Fruit fly (Drosophila melanogaster) whole organism, adult: Measurements from ENCODE around the gene Csk.

Experiments used
- CG11617 ChIP-seq: fragments of 200-800 bp; sonication (Bioruptor generic); optimal IDR thresholded peaks from 2 replicates; lab custom pipeline; 2017; ENCODE audit warnings: mild to moderate bottlenecking, missing biosample characterization, missing genetic modification reagents, missing genetic modification characterization
- CG12768 ChIP-seq: fragments of 200-800 bp; sonication (Bioruptor generic); optimal IDR thresholded peaks from 2 replicates; lab custom pipeline; 2017; ENCODE audit warnings: missing biosample characterization, missing genetic modification characterization, mild to moderate bottlenecking, moderate library complexity, missing genetic modification reagents
- CG14711 ChIP-seq: fragments of 200-800 bp; sonication (Bioruptor generic); optimal IDR thresholded peaks from 2 replicates; lab custom pipeline; 2018; ENCODE audit warnings: missing biosample characterization, mild to moderate bottlenecking, missing genetic modification characterization, moderate library complexity
- CG1620 ChIP-seq: fragments of 200-800 bp; sonication (Bioruptor generic); optimal IDR thresholded peaks from 2 replicates; lab custom pipeline; 2016; ENCODE audit warnings: missing biosample characterization, missing genetic modification characterization
- CG33017 ChIP-seq: fragments of 200-800 bp; sonication (Bioruptor generic); optimal IDR thresholded peaks from 2 replicates; lab custom pipeline; 2018; ENCODE audit warnings: missing biosample characterization, mild to moderate bottlenecking, missing genetic modification characterization, moderate library complexity
- CG5204 ChIP-seq: fragments of 200-800 bp; sonication (Bioruptor generic); optimal IDR thresholded peaks from 2 replicates; lab custom pipeline; 2016; ENCODE audit warnings: missing biosample characterization, missing genetic modification characterization
- CG7045 ChIP-seq: fragments of 200-800 bp; sonication (Bioruptor generic); optimal IDR thresholded peaks from 2 replicates; lab custom pipeline; 2017; ENCODE audit warnings: missing biosample characterization, mild to moderate bottlenecking, missing genetic modification characterization
- CG7101 ChIP-seq: fragments of 200-800 bp; sonication (Bioruptor generic); optimal IDR thresholded peaks from 2 replicates; lab custom pipeline; 2018; ENCODE audit warnings: missing biosample characterization, mild to moderate bottlenecking, missing genetic modification characterization, moderate library complexity
- Clk ChIP-seq: fragments of 200-800 bp; sonication (Bioruptor generic); optimal IDR thresholded peaks from 2 replicates; lab custom pipeline; 2017; ENCODE audit warnings: missing biosample characterization, missing genetic modification characterization
- Crg-1 ChIP-seq: fragments of 200-800 bp; sonication (Bioruptor generic); optimal IDR thresholded peaks from 2 replicates; lab custom pipeline; 2016; ENCODE audit warnings: missing biosample characterization, missing genetic modification characterization
- Hr96 ChIP-seq: fragments of 200-800 bp; sonication (Bioruptor generic); optimal IDR thresholded peaks from 2 replicates; lab custom pipeline; 2016; ENCODE audit warnings: missing biosample characterization, missing genetic modification characterization
- Mnt ChIP-seq: fragments of 200-800 bp; sonication (Bioruptor generic); optimal IDR thresholded peaks from 2 replicates; lab custom pipeline; 2016; ENCODE audit warnings: missing biosample characterization, mild to moderate bottlenecking, missing genetic modification characterization
- bab1 ChIP-seq: fragments of 200-800 bp; sonication (Bioruptor generic); optimal IDR thresholded peaks from 3 replicates; lab custom pipeline; 2019; ENCODE audit warnings: missing biosample characterization, mild to moderate bottlenecking, missing genetic modification characterization, moderate library complexity
- cic ChIP-seq: fragments of 200-800 bp; sonication (Bioruptor generic); optimal IDR thresholded peaks from 2 replicates; lab custom pipeline; 2017; ENCODE audit warnings: missing biosample characterization, mild to moderate bottlenecking, missing genetic modification characterization, moderate library complexity
- cnc ChIP-seq, 2 experiments: fragments of >200 bp; optimal IDR thresholded peaks; 2 replicates each; lab custom pipeline; 2017
- kay ChIP-seq: fragments of 200-800 bp; sonication (Bioruptor generic); peaks from one replicate; lab custom pipeline; 2016; ENCODE audit warnings: missing biosample characterization, missing genetic modification characterization, borderline replicate concordance
- ovo ChIP-seq: fragments of 200-800 bp; sonication (Bioruptor generic); optimal IDR thresholded peaks from 2 replicates; lab custom pipeline; 2016; ENCODE audit warnings: missing biosample characterization, missing genetic modification characterization
- pad ChIP-seq: fragments of 200-800 bp; sonication (Bioruptor generic); optimal IDR thresholded peaks from 3 replicates; lab custom pipeline; 2017; ENCODE audit warnings: missing biosample characterization, missing genetic modification characterization, mild to moderate bottlenecking, moderate library complexity, missing genetic modification reagents
- tj ChIP-seq: fragments of 200-800 bp; sonication (Bioruptor generic); optimal IDR thresholded peaks from 3 replicates; lab custom pipeline; 2017; ENCODE audit warnings: missing biosample characterization, mild to moderate bottlenecking, missing genetic modification characterization, moderate library complexity
- toe ChIP-seq: fragments of 200-800 bp; sonication (Bioruptor generic); optimal IDR thresholded peaks from 2 replicates; lab custom pipeline; 2016; ENCODE audit warnings: missing biosample characterization, missing genetic modification characterization

Gene Csk

dm6 chr3R:11691747-11692146, 41.2 kb upstream of the Csk start, which contains the start of gene CG18765:
Gene CG18765 (minus strand): TSS chr3R:11691799.
- no peak for TF ChIP-seq Hr96
- no peak for TF ChIP-seq toe (GFP tag; lab: Kevin White, UChicago)
- no peak for TF ChIP-seq CG12768 (GFP tag; lab: Kevin White, UChicago)
- no peak for TF ChIP-seq Mnt (GFP tag; lab: Kevin White, UChicago)
- no peak for TF ChIP-seq bab1 (GFP tag; lab: Kevin White, UChicago)
- no peak for TF ChIP-seq kay

DNA sequence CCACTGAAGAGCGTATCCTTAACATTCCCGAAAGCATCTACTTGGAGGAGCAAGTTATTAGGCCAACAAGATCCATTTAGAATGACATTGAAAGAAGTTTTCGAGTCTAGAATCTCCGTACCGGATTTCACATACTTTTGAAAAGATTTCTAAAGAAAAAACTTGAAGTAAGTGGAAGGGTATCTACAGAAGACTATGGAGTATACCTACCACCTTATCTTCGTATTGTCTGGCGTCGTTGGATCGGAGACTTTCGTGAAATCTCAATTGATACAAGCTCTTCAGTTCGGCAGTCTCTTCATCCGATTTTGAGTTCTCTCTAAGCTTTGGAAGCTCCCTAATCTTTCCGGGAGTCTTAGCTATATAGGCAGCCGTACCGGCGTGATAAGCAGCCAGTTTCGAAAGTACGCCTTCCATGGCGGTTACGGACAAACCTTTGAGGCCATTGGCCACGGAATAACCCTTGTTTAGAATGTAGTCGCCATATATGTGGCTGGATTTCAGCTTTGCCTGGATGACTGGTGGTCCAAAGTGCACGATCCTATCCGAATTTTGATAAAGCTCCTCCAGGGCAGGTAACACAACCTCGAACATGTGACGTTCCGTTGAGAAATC, 40.5 kb upstream of the Csk start:
- TF ChIP-seq cic (GFP tag; lab: Kevin White, UChicago) (no peak), CG33017 (tag; lab: Kevin White, UChicago) (no peak), CG12768 (GFP tag; lab: Kevin White, UChicago) (no peak), toe (GFP tag; lab: Kevin White, UChicago) (no peak), Clk (no peak), CG7045 (no peak), kay (no peak), Mnt (GFP tag; lab: Kevin White, UChicago) (no peak), CG7101 (no peak), Hr96 (no peak)

- TF ChIP-seq CG7045 (no peak), CG1620 (GFP tag; lab: Kevin White, UChicago) (no peak), CG7101 (no peak), CG14711 (tag; lab: Kevin White, UChicago) (no peak), kay (peak; percentile 33), CG12768 (GFP tag; lab: Kevin White, UChicago) (peak; percentile 52), pad (GFP tag; lab: Kevin White, UChicago) (peak; percentile 96), CG33017 (tag; lab: Kevin White, UChicago) (peak; percentile 42), Mnt (GFP tag; lab: Kevin White, UChicago) (peak; percentile 65), cic (GFP tag; lab: Kevin White, UChicago) (peak; percentile 86), cnc (optimal IDR thresholded peaks at IDR 0.05; lab: Kevin White, UChicago) (peak; percentile 88 to 99)
These were observed 39.4 kb upstream of the Csk start, which contains the start of gene CG6908 for dm6 chr3R:11689900-11690299. Gene CG6908 (minus strand): TSS chr3R:11690051.

DNA sequence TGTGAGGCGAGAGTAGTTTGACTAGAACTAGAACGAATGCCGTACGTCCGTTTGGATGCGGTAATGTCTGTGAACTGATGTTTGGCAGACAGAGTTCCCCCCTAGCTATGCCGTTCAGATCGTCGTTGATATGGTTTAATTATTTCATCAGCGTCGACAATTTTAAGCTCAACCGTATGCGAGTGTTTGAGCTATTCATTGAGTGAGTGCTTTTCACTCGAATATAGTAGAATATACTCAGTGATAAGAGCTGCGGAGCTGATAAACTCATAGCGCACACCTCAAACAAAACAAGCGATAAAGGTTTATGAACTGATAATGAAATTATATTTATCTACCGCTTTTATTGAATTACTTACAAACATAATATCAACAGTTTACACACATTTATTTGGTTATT, 37.5 kb upstream of the Csk start, which contains the start of gene CG6834:
CG6834 (minus strand) TSS at position 79 of the 400 bp plus-strand sequence.
- TF ChIP-seq CG7045 (no peak), pad (GFP tag; lab: Kevin White, UChicago) (no peak), CG11617 (GFP tag; lab: Kevin White, UChicago) (no peak), Mnt (GFP tag; lab: Kevin White, UChicago) (no peak), bab1 (GFP tag; lab: Kevin White, UChicago) (no peak), Clk (no peak), CG5204 (GFP tag; lab: Kevin White, UChicago) (no peak), toe (GFP tag; lab: Kevin White, UChicago) (no peak), cic (GFP tag; lab: Kevin White, UChicago) (peak; percentile 1), Crg-1 (no peak), Hr96 (no peak), ovo (no peak), kay (peak; percentile 64), CG7101 (peak; percentile 20), CG33017 (tag; lab: Kevin White, UChicago) (peak; percentile 24), tj (GFP tag; lab: Kevin White, UChicago) (no peak), CG12768 (GFP tag; lab: Kevin White, UChicago) (no peak), CG14711 (tag; lab: Kevin White, UChicago) (no peak), CG1620 (GFP tag; lab: Kevin White, UChicago) (no peak), cnc (optimal IDR thresholded peaks at IDR 0.05; lab: Kevin White, UChicago) (no peak)

DNA sequence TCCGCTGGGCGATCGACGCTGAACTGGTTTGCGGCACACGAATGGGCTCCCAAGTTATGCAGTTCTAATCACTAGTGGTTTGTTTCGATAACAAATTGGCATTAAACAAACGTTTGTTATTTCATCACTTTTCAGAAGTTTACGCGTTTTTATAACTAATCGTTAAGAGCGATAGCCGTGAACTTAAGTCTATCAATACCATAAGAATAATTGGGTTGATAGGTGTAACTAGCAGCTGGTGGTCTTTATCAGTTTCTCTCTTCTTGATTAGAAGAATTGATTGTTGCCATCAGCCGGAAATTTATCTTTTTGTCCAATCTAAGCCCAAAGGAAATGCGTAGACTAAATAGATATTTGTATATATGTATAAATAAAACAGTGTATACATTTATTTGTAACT, 33.8 kb upstream of the Csk start, which contains the start of gene CG6830:
CG6830 (minus strand) TSS at position 27 of the 400 bp plus-strand sequence.
- no peak for TF ChIP-seq CG12768 (GFP tag; lab: Kevin White, UChicago)
- peak; percentile 29 for TF ChIP-seq kay

DNA sequence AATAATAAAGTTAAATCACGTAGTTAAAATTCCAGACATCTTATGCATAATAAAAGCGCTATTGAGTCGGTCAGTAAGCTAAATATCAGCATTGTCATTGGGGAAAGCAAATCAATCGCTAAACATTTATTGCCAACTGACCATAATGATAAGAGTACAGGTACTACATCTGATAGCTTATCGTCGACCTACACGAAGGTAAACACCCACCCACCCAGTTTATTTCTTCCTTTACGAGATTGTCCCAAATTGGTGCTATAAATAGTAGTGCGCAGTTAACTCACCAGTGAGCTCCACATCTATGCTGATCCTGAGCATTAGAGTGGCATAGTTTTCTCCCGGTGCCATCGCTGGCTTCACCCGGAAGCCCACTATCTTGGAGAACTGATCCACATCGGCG, 33.2 kb upstream of the Csk start:
- TF ChIP-seq cic (GFP tag; lab: Kevin White, UChicago) (peak; percentile 26), Crg-1 (no peak), CG12768 (GFP tag; lab: Kevin White, UChicago) (peak; percentile 37)

DNA sequence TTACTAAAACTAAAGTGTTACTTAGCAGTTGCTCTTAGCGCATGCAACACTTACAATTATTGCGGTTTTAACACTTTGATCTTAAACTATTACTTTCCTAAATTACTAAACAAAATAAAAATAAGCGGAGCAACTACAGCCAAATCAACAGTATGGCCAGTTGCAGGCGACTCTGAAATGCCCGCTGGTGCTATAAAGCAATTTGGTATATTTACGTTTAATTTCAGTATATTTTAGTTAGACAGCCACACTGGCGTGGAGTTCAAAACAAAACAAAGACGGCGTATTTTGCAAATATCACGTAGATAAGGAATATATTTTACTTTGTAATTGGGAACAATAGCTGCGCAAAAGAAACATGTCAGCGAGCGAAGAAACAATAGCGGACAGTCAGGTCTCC, 29.0 kb upstream of the Csk start, which contains the start of the genes Taf12 and Ho:
Taf12 (minus strand) TSS at position 178 of the 400 bp plus-strand sequence.
Ho (plus strand) TSS at position 231 of the 400 bp plus-strand sequence.
- TF ChIP-seq CG14711 (tag; lab: Kevin White, UChicago) (peak; percentile 32), cic (GFP tag; lab: Kevin White, UChicago) (peak; percentile 32), kay (no peak), bab1 (GFP tag; lab: Kevin White, UChicago) (peak; percentile 38), CG7101 (peak; percentile 21), Mnt (GFP tag; lab: Kevin White, UChicago) (peak; percentile 45)
